Worm (Caenorhabditis elegans): ENCODE data around the gene phf-10.

- no peak for TF ChIP-seq C08G9.2 (tag; optimal IDR thresholded peaks at IDR 0.05)
- no peak for TF ChIP-seq eyg-1 (tag; optimal IDR thresholded peaks at IDR 0.05)
Observed at ce11 chrV:258730-259129, 52.6 kb downstream of the phf-10 start, which contains the start of gene nhr-204.

Data from whole organism, late embryonic.